Fruit fly (Drosophila melanogaster) whole organism, embryonic: ENCODE results near the gene por.

Source experiments
- Atf-2 ChIP-seq: fragments of 200-800 bp; sonication (Bioruptor generic); optimal IDR thresholded peaks from 2 replicates; lab custom pipeline; 2016; ENCODE audit warnings: missing biosample characterization, missing genetic modification characterization
- BtbVII ChIP-seq: fragments of 200-800 bp; sonication (Bioruptor generic); optimal IDR thresholded peaks from 3 replicates; lab custom pipeline; 2017; ENCODE audit warnings: missing biosample characterization, mild to moderate bottlenecking, missing genetic modification characterization
- CG10543 ChIP-seq: fragments of 200-800 bp; sonication (Bioruptor generic); optimal IDR thresholded peaks from 3 replicates; lab custom pipeline; 2017; ENCODE audit warnings: missing biosample characterization, mild to moderate bottlenecking, missing genetic modification characterization, moderate library complexity
- CG10654 ChIP-seq: fragments of 200-800 bp; sonication (Bioruptor generic); optimal IDR thresholded peaks from 2 replicates; lab custom pipeline; 2016; ENCODE audit warnings: missing biosample characterization, missing genetic modification characterization
- CG10979 ChIP-seq: fragments of 200-800 bp; sonication (Bioruptor generic); optimal IDR thresholded peaks from 2 replicates; lab custom pipeline; 2018; ENCODE audit warnings: missing biosample characterization, mild to moderate bottlenecking, missing genetic modification characterization, moderate library complexity
- CG12236 ChIP-seq: fragments of 200-800 bp; sonication (Bioruptor generic); optimal IDR thresholded peaks from 2 replicates; lab custom pipeline; 2016; ENCODE audit warnings: missing biosample characterization, missing genetic modification characterization
- CG1233 ChIP-seq: fragments of 200-800 bp; sonication (Bioruptor generic); optimal IDR thresholded peaks from 4 replicates; lab custom pipeline; 2018; ENCODE audit warnings: missing biosample characterization, mild to moderate bottlenecking, missing genetic modification characterization
- CG13424 ChIP-seq: fragments of 200-800 bp; sonication (Bioruptor generic); optimal IDR thresholded peaks from 2 replicates; lab custom pipeline; 2019; ENCODE audit warnings: missing biosample characterization, mild to moderate bottlenecking, missing genetic modification characterization, moderate library complexity
- CG14710 ChIP-seq: fragments of 200-800 bp; sonication (Bioruptor generic); optimal IDR thresholded peaks from 3 replicates; lab custom pipeline; 2019; ENCODE audit warnings: missing biosample characterization, mild to moderate bottlenecking, missing genetic modification characterization, moderate library complexity
- CG18476 ChIP-seq: fragments of 200-800 bp; sonication (Bioruptor generic); optimal IDR thresholded peaks from 2 replicates; lab custom pipeline; 2016; ENCODE audit warnings: missing biosample characterization, mild to moderate bottlenecking, missing genetic modification characterization
- CG18619 ChIP-seq: fragments of 200-800 bp; sonication (Bioruptor generic); optimal IDR thresholded peaks from 3 replicates; lab custom pipeline; 2017; ENCODE audit warnings: missing biosample characterization, mild to moderate bottlenecking, missing genetic modification characterization
- CG30020 ChIP-seq: fragments of 200-800 bp; optimal IDR thresholded peaks from 2 replicates; lab custom pipeline; 2019; ENCODE audit warnings: missing biosample characterization, mild to moderate bottlenecking, missing genetic modification characterization, moderate library complexity
- CG31441 ChIP-seq: fragments of 200-800 bp; sonication (Bioruptor generic); IDR thresholded peaks from 2 replicates; pipeline ENCODE4 v1.3.6; 2022; ENCODE audit warnings: missing biosample characterization, missing genetic modification characterization
- CG32532 ChIP-seq: fragments of 200-800 bp; sonication (Bioruptor generic); IDR thresholded peaks from 2 replicates; pipeline ENCODE4 v1.3.6; 2022; ENCODE audit warnings: missing biosample characterization, missing genetic modification characterization
- CG43689 ChIP-seq: fragments of 200-800 bp; sonication (Bioruptor generic); IDR thresholded peaks from 2 replicates; pipeline ENCODE4 v1.3.6; 2022; ENCODE audit warnings: missing biosample characterization, missing genetic modification characterization
- CG4424 ChIP-seq: fragments of 200-800 bp; sonication (Bioruptor generic); optimal IDR thresholded peaks from 3 replicates; lab custom pipeline; 2016; ENCODE audit warnings: missing biosample characterization, missing genetic modification characterization
- CG4820 ChIP-seq: fragments of 200-800 bp; sonication (Bioruptor generic); optimal IDR thresholded peaks from 3 replicates; lab custom pipeline; 2016; ENCODE audit warnings: missing biosample characterization, missing genetic modification characterization
- CG6654 ChIP-seq: fragments of 200-800 bp; sonication (Bioruptor generic); optimal IDR thresholded peaks from 2 replicates; lab custom pipeline; 2017; ENCODE audit warnings: missing biosample characterization, mild to moderate bottlenecking, missing genetic modification characterization
- CG6791 ChIP-seq: fragments of 200-800 bp; sonication (Bioruptor generic); IDR thresholded peaks from 3 replicates; pipeline ENCODE4 v1.3.6; 2022; ENCODE audit warnings: missing biosample characterization, missing genetic modification characterization; ENCODE audit not compliant: partially characterized antibody
- CG7357 ChIP-seq: fragments of 200-800 bp; sonication (Bioruptor generic); IDR thresholded peaks from 3 replicates; pipeline ENCODE4 v1.3.6; 2022; ENCODE audit warnings: missing biosample characterization, missing genetic modification characterization
- CG7987 ChIP-seq: fragments of 200-800 bp; sonication (Bioruptor generic); optimal IDR thresholded peaks from 2 replicates; lab custom pipeline; 2018; ENCODE audit warnings: missing biosample characterization, mild to moderate bottlenecking, missing genetic modification characterization, moderate library complexity
- Camta ChIP-seq: fragments of 200-800 bp; sonication (Bioruptor generic); optimal IDR thresholded peaks from 2 replicates; lab custom pipeline; 2016; ENCODE audit warnings: missing biosample characterization, missing genetic modification characterization
- Dip3 ChIP-seq: fragments of 200-800 bp; sonication (Bioruptor generic); optimal IDR thresholded peaks from 3 replicates; lab custom pipeline; 2016; ENCODE audit warnings: missing biosample characterization, missing genetic modification characterization
- Fer3 ChIP-seq: fragments of 200-800 bp; sonication (Bioruptor generic); optimal IDR thresholded peaks from 2 replicates; lab custom pipeline; 2018; ENCODE audit warnings: missing biosample characterization, mild to moderate bottlenecking, missing genetic modification characterization, moderate library complexity
- Gug ChIP-seq: fragments of 200-800 bp; sonication (Bioruptor generic); IDR thresholded peaks from 4 replicates; pipeline ENCODE4 v1.3.6; 2022; ENCODE audit warnings: missing biosample characterization, missing genetic modification characterization
- HLHmδ ChIP-seq: fragments of 200-800 bp; sonication (Bioruptor generic); optimal IDR thresholded peaks from 2 replicates; lab custom pipeline; 2018; ENCODE audit warnings: missing biosample characterization, mild to moderate bottlenecking, missing genetic modification characterization, moderate library complexity
- Hr39 ChIP-seq: fragments of >200 bp; optimal IDR thresholded peaks from 2 replicates; lab custom pipeline; 2017
- NfI ChIP-seq: fragments of 200-800 bp; sonication (Bioruptor generic); optimal IDR thresholded peaks from 3 replicates; lab custom pipeline; 2018; ENCODE audit warnings: missing biosample characterization, mild to moderate bottlenecking, missing genetic modification characterization, moderate library complexity
- Sin3A ChIP-seq: fragments of >200 bp; optimal IDR thresholded peaks from 2 replicates; lab custom pipeline; 2018
- Sox102F ChIP-seq: fragments of 200-800 bp; sonication (Bioruptor generic); optimal IDR thresholded peaks from 2 replicates; lab custom pipeline; 2018; ENCODE audit warnings: missing biosample characterization, mild to moderate bottlenecking, missing genetic modification characterization, moderate library complexity
- Sry-δ ChIP-seq: fragments of 200-800 bp; sonication (Bioruptor generic); optimal IDR thresholded peaks from 2 replicates; lab custom pipeline; 2016; ENCODE audit warnings: missing biosample characterization, missing genetic modification characterization
- Xbp1 ChIP-seq: fragments of 200-800 bp; sonication (Bioruptor generic); optimal IDR thresholded peaks from 3 replicates; lab custom pipeline; 2016; ENCODE audit warnings: missing biosample characterization, mild to moderate bottlenecking, missing genetic modification characterization
- ara ChIP-seq: fragments of 200-800 bp; sonication (Bioruptor generic); IDR thresholded peaks from 2 replicates; pipeline ENCODE4 v1.3.6; 2022; ENCODE audit warnings: missing biosample characterization, missing genetic modification characterization
- eve ChIP-seq, 2 experiments: fragments of >200 bp; optimal IDR thresholded peaks; 2 replicates each; lab custom pipeline; 2017; ENCODE audit warnings: missing biosample characterization in 2 of 2, missing genetic modification characterization in 2 of 2
- gsb ChIP-seq: fragments of 200-800 bp; sonication (Bioruptor generic); IDR thresholded peaks from 2 replicates; pipeline ENCODE4 v1.3.6; 2022; ENCODE audit warnings: missing biosample characterization, missing genetic modification characterization
- hbn ChIP-seq: fragments of 200-800 bp; sonication (Bioruptor generic); IDR thresholded peaks from 2 replicates; pipeline ENCODE4 v1.3.6; 2022; ENCODE audit warnings: missing biosample characterization, missing genetic modification characterization; ENCODE audit not compliant: partially characterized antibody
- her ChIP-seq: fragments of 200-800 bp; sonication (Bioruptor generic); optimal IDR thresholded peaks from 2 replicates; lab custom pipeline; 2016; ENCODE audit warnings: missing biosample characterization, missing genetic modification characterization
- hth ChIP-seq: fragments of >200 bp; optimal IDR thresholded peaks from 2 replicates; lab custom pipeline; 2017; ENCODE audit warnings: inconsistent platforms
- kni ChIP-seq: fragments of 200-800 bp; sonication (Bioruptor generic); optimal IDR thresholded peaks from 3 replicates; lab custom pipeline; 2017; ENCODE audit warnings: mild to moderate bottlenecking, missing biosample characterization, missing genetic modification reagents, missing genetic modification characterization
- lbe ChIP-seq: fragments of 200-800 bp; sonication (Bioruptor generic); optimal IDR thresholded peaks from 2 replicates; lab custom pipeline; 2016; ENCODE audit warnings: missing biosample characterization, mild to moderate bottlenecking, missing genetic modification characterization
- oc ChIP-seq: fragments of 200-800 bp; sonication (Bioruptor generic); optimal IDR thresholded peaks from 2 replicates; lab custom pipeline; 2018; ENCODE audit warnings: missing biosample characterization, mild to moderate bottlenecking, missing genetic modification characterization, moderate library complexity
- run ChIP-seq: fragments of 200-800 bp; sonication (Bioruptor generic); optimal IDR thresholded peaks from 3 replicates; lab custom pipeline; 2018; ENCODE audit warnings: missing biosample characterization, mild to moderate bottlenecking, missing genetic modification characterization
- salm ChIP-seq: fragments of 200-800 bp; sonication (Bioruptor generic); optimal IDR thresholded peaks from 2 replicates; lab custom pipeline; 2018; ENCODE audit warnings: missing biosample characterization, mild to moderate bottlenecking, missing genetic modification characterization
- shn ChIP-seq: fragments of 200-800 bp; sonication (Bioruptor generic); optimal IDR thresholded peaks from 3 replicates; lab custom pipeline; 2016; ENCODE audit warnings: missing biosample characterization, missing genetic modification characterization
- slou ChIP-seq: fragments of 200-800 bp; sonication (Bioruptor generic); optimal IDR thresholded peaks from 3 replicates; lab custom pipeline; 2016; ENCODE audit warnings: missing biosample characterization, missing genetic modification characterization
- tap ChIP-seq: fragments of 200-800 bp; optimal IDR thresholded peaks from 3 replicates; lab custom pipeline; 2019; ENCODE audit warnings: missing biosample characterization, mild to moderate bottlenecking, missing genetic modification characterization, moderate library complexity
- z ChIP-seq: fragments of 200-800 bp; sonication (Bioruptor generic); IDR thresholded peaks from 3 replicates; pipeline ENCODE4 v1.3.6; 2022; ENCODE audit warnings: missing biosample characterization, missing genetic modification characterization

Gene por

DNA sequence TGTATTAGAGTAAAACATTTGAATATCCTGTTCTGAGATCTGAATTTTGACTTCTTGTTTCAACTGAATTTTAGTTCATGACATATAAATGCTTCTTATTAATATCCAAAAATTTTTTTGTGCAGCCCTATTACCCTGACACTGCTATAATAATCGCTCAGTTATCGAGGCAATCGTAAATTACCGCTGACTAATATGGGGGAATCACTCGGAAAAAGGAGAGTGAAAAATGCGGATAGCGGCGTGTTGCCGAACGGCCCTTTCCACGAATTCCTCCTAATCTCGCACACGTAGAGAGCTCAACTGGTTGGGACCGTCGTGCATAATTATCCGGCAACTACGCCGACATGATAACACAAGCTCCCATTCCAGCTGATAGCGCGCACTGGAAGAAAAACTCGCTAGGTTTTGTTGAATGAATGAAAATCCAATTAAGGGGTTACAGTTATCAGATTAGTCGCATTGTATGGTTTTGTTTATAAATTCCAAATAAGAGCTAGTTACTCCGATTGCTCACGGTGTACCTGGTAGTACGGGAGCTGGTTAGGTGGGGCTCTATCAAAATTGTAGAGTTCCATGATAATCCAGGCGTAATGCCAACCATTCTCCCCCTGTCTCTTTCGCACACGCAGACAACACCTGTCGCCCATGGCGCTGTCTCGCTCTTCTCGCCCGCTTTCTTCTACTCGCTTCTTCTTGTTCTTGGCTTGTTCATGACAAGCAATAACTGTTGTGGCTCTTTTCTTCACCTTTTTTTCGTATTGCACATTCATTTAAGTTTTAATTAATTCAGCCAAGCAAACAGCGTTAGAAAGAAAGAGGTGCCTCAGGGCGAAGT, 11.6 kb downstream of the por start (continued):
- no peak for TF ChIP-seq run (tag; lab: Kevin White, UChicago)
- peak; percentile 49 for TF ChIP-seq oc (tag; lab: Kevin White, UChicago)
- TF ChIP-seq CG30020 (tag; lab: Kevin White, UChicago), result no peak
- peak; percentile 72 for TF ChIP-seq Gug (GFP tag; lab: Robert Waterston, UW)
- TF ChIP-seq slou, result no peak
- peak; percentile 52 for TF ChIP-seq CG31441
- TF ChIP-seq BtbVII (GFP tag; lab: Kevin White, UChicago), result peak; percentile 60
- TF ChIP-seq CG6654 (GFP tag; lab: Kevin White, UChicago), result peak; percentile 41
- TF ChIP-seq eve (GFP tag; optimal IDR thresholded peaks at IDR 0.05; lab: Kevin White, UChicago), result no peak
- TF ChIP-seq tap, result peak; percentile 46
- peak; percentile 73 for TF ChIP-seq Dip3 (GFP tag; lab: Kevin White, UChicago)
- TF ChIP-seq Sox102F, result peak; percentile 63
- peak; percentile 84 for TF ChIP-seq CG32532 (GFP tag; lab: Robert Waterston, UW)
- TF ChIP-seq ara (GFP tag; lab: Robert Waterston, UW), result peak; percentile 21; the same call in 1 of the 2 replicates
- peak; percentile 56 for TF ChIP-seq CG10979 (tag; lab: Kevin White, UChicago)
- TF ChIP-seq salm (tag; lab: Kevin White, UChicago), result no peak
- TF ChIP-seq hth (lab: Kevin White, UChicago), result no peak
- no peak for TF ChIP-seq CG18476 (GFP tag; lab: Kevin White, UChicago)
- TF ChIP-seq Atf-2, result peak; percentile 48
- 0 out of 3 replicates have a peak, but pooled peaks have one; percentile 20 for TF ChIP-seq z (GFP tag; lab: Robert Waterston, UW)
- no peak for TF ChIP-seq Camta
- TF ChIP-seq shn (GFP tag; lab: Kevin White, UChicago), result peak; percentile 79
- peak; percentile 76 for TF ChIP-seq Fer3 (tag; lab: Kevin White, UChicago)
- TF ChIP-seq CG12236 (GFP tag; lab: Kevin White, UChicago), result peak; percentile 25
- no peak for TF ChIP-seq Sin3A (lab: Kevin White, UChicago)
- peak; percentile 67 for TF ChIP-seq CG7987 (GFP tag; lab: Kevin White, UChicago)
- TF ChIP-seq lbe (GFP tag; lab: Kevin White, UChicago), result peak; percentile 13
- TF ChIP-seq HLHmδ (GFP tag; lab: Kevin White, UChicago), result no peak
- peak; percentile 20 for TF ChIP-seq Sry-δ
- TF ChIP-seq her (GFP tag; lab: Kevin White, UChicago), result peak; percentile 82
- TF ChIP-seq Xbp1 (GFP tag; lab: Kevin White, UChicago), result peak; percentile 41
- peak; percentile 59 for TF ChIP-seq CG13424 (tag; lab: Kevin White, UChicago)
- peak; percentile 57 for TF ChIP-seq kni (GFP tag; lab: Kevin White, UChicago)
- no peak for TF ChIP-seq Hr39 (lab: Kevin White, UChicago)
- no peak for TF ChIP-seq CG7357 (GFP tag; lab: Robert Waterston, UW)
- TF ChIP-seq hbn (GFP tag; lab: Robert Waterston, UW), result no peak
- TF ChIP-seq CG10543 (GFP tag; lab: Kevin White, UChicago), result peak; percentile 86
- peak; percentile 5 for TF ChIP-seq CG14710 (tag; lab: Kevin White, UChicago)
- peak; percentile 62 for TF ChIP-seq NfI
- TF ChIP-seq CG6791, result no peak
- TF ChIP-seq CG43689 (GFP tag; lab: Robert Waterston, UW), result peak; percentile 62; the same call in 1 of the 2 replicates
- peak; percentile 44; the same call in 1 of the 2 replicates for TF ChIP-seq gsb (GFP tag; lab: Robert Waterston, UW)
- TF ChIP-seq CG1233 (GFP tag; lab: Kevin White, UChicago), result peak; percentile 42
- TF ChIP-seq CG10654 (GFP tag; lab: Kevin White, UChicago), result peak; percentile 28
- peak; percentile 53 for TF ChIP-seq CG4820 (GFP tag; lab: Kevin White, UChicago)
- no peak for TF ChIP-seq CG4424 (GFP tag; lab: Kevin White, UChicago)
- TF ChIP-seq CG18619 (GFP tag; lab: Kevin White, UChicago), result peak; percentile 72
